Worm (Caenorhabditis elegans): ENCODE results near the gene com-1.

com-1 gene

DNA sequence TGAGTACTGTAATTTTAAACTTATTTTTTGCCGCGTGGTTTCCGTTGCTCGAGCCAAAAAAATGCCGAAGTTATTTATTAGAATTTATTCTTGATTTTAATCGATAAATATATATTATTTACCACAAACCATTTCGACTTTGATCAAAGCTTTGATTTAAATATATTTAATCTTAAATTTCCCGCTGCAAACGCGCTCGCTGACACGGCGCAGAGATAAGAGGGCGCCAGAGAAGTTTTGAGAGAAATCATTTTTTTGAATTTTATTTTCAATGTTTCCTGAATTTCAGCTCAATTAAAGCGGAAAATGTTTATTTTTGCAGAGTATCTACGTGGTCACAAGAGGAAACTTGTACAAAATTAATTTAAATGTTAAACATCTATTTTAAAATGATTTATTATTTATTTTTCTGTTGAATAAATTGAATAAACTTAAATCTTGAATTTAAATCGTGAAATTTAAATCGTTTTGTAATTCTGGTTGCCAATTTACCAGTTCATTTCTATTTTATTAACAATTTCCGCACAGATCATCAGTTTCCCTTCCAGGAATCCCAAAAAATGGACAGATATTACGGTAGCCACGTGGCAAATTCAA is at the start of gene com-1:
com-1 (plus strand) TSS at position 547 of the 597 bp plus-strand sequence.
- no peak for TF ChIP-seq dao-5 (tag; optimal IDR thresholded peaks at IDR 0.05)
- TF ChIP-seq W03F9.2 (tag; optimal IDR thresholded peaks at IDR 0.05), result peak; percentile 38

DNA sequence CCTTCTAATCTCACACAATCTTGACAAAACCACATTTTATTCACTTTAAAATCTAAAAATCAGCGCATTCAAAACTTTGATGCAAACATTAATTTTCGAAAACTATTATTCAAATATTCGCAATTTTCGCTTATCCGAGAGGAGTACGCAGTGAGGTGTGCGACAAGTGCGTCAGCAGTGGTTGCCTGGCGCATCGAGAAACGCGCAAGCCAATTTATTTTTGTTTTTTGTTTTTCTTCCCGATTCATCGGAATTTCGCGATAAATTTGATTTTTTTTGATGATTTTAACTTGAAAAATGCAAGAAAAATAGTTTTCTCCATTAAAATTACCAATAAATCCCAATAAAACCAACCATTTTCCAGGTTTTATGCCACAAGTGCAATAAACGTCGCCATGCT is 47.3 kb upstream of the com-1 start, which contains the start of the genes fbxb-85 and hex-3:
fbxb-85 (minus strand) TSS at position 106 of the 400 bp plus-strand sequence.
hex-3 (plus strand) TSS at position 365 of the 400 bp plus-strand sequence.
- no peak for TF ChIP-seq dao-5 (tag; optimal IDR thresholded peaks at IDR 0.05)
- TF ChIP-seq him-1 (tag; optimal IDR thresholded peaks at IDR 0.05), result peak; percentile 80
- peak; percentile 93 for TF ChIP-seq W03F9.2 (tag; optimal IDR thresholded peaks at IDR 0.05)

DNA sequence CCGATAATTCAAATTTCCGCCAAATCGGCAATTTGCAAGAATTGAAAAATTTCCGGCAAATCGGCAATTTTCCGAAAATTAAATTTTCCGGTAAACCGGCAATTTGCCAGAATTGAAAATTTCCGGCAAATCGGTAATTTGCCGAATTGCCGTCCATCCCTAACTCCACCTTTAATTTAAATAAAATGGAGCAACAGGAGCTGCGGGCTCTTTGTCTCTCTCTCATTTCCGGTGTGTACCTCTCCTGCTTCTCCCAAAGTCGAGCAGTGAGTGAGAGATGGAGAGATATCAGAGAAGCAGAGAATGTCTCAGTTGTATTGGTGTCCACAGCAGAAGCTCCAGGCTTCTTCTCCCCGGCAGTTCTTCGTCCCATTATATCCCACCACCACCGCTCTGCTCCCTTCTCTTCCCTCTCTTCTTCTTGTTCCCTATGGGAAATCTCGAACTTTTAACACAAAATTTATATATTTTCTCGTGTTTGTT is 40.7 kb upstream of the com-1 start, which contains the start of gene Y39A1C.1:
Y39A1C.1 (plus strand) TSS at position 51 of the 483 bp plus-strand sequence.
- TF ChIP-seq him-1 (tag; optimal IDR thresholded peaks at IDR 0.05), result no peak
- TF ChIP-seq dao-5 (tag; optimal IDR thresholded peaks at IDR 0.05), result no peak
- no peak for TF ChIP-seq W03F9.2 (tag; optimal IDR thresholded peaks at IDR 0.05)

DNA sequence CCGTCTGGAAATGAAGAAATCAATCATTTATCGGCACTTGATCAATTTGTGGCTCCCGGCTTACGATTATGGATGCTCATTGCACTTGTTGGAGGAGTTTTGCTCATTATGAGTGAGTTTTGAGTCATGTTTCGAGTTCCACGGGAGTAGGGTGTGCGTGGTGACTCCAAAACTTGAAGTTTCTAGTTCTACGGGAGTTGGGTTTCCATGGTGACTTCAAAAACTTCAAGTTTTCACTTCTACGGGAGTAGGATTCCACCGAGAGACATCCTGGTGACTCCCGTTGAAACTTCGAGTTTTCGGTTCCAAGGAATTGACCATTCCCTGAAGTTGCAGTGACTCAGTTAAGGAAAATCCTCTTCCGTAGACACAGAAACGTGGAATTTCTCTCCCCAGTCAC is 39.3 kb upstream of the com-1 start:
- TF ChIP-seq W03F9.2 (tag; optimal IDR thresholded peaks at IDR 0.05), result no peak
- no peak for TF ChIP-seq dao-5 (tag; optimal IDR thresholded peaks at IDR 0.05)
- TF ChIP-seq him-1 (tag; optimal IDR thresholded peaks at IDR 0.05), result no peak

DNA sequence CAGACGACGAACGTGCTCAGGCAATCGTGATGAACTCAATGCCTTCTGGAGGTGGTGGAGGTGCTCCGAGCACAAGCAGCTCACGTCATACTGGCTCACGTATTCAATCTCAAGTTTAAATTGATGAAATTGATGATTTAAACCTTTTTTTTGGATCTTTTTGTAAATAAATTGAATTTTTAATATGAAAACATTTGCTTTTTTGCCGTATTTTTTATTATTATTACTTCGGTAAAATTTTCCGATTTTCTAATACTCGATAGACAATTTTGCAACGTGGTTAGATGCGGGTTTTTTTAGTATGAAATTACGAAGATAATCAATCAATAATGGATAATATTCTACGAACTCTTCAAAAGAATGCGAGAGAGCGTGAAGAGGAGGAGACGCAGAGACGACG is 38.2 kb upstream of the com-1 start, which contains the start of gene oxi-1:
oxi-1 (plus strand) TSS at position 301 of the 400 bp plus-strand sequence.
- TF ChIP-seq him-1 (tag; optimal IDR thresholded peaks at IDR 0.05) (no peak), W03F9.2 (tag; optimal IDR thresholded peaks at IDR 0.05) (no peak), dao-5 (tag; optimal IDR thresholded peaks at IDR 0.05) (no peak)

DNA sequence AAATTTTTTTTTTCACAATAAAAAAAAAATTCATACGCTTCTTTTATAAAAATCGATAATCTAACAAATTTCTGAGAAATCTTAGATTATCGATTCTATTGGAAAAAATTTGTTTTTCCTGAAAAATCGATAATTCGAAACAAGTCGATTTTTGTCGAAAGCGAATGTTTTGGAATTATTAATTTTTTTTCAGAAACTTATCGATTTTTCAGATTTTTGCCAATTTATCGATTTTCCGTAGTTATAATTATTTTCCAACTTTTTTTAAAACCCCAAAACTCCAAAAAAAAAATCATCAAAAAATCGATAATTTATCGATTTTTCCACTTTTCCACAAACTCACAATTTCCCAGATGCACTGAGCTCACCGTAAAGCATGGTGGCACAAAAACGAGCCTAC is 34.8 kb upstream of the com-1 start:
- TF ChIP-seq him-1 (tag; optimal IDR thresholded peaks at IDR 0.05) (no peak), dao-5 (tag; optimal IDR thresholded peaks at IDR 0.05) (no peak), W03F9.2 (tag; optimal IDR thresholded peaks at IDR 0.05) (no peak)

DNA sequence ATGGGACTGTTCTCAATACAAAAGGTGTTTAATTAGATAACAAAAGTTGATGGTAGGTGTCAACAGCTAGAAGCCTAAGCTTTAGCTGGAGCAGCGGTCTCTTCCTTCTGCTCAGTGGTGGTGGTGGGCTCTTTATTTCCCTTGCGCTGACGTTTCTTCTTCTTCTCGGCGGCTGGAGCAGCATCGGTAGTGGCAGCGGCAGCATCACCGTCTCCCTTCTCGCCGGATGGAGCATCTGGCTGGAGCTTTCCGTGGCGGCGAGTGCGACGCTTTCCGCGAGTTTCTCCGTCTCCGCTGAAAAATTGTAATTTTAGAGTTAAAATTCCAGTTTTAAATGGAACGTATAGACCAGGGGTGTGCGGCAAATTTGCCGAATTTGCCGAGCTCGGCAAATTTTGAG is 29.1 kb upstream of the com-1 start:
- TF ChIP-seq W03F9.2 (tag; optimal IDR thresholded peaks at IDR 0.05) (no peak), him-1 (tag; optimal IDR thresholded peaks at IDR 0.05) (no peak), dao-5 (tag; optimal IDR thresholded peaks at IDR 0.05) (no peak)

DNA sequence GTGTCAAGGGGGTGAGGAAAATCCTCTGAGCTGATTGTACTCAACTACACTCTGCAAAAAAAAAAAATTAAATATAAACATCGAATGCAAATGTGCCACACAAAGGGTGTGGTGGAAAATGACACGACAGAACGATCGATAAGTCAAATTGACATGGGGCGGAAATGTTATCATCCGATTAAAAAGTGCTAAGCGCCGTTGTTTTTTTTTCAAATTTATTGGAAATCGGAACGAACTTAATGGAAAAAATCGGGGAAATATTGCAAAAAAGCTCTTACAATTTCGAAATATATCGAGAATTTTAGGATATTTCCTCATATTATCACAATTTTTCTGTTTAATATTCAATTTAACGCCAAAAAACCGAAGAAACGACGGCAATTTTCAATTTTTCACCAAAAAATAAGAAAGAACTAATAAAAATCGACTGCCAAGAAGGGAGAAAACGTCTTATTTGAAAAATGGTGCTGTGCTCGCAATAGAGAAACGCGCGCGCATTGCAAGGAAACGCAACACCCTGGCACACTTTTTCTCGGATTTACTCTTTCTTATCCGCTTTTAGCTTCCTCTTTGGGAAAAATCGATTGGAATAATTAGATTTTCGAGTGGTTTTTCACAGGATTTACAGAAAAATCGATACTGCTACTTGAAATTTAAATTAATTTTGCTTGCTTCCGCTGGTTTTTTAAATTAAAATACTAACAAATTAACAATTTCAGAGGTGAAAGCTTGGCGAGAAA is 27.3 kb upstream of the com-1 start, which contains the start of the genes cey-4 and vps-50:
cey-4 (minus strand) TSS at position 51 of the 740 bp plus-strand sequence.
vps-50 (plus strand) TSS at position 541 of the 740 bp plus-strand sequence.
- TF ChIP-seq dao-5 (tag; optimal IDR thresholded peaks at IDR 0.05) (no peak), him-1 (tag; optimal IDR thresholded peaks at IDR 0.05) (no peak), W03F9.2 (tag; optimal IDR thresholded peaks at IDR 0.05) (no peak)

DNA sequence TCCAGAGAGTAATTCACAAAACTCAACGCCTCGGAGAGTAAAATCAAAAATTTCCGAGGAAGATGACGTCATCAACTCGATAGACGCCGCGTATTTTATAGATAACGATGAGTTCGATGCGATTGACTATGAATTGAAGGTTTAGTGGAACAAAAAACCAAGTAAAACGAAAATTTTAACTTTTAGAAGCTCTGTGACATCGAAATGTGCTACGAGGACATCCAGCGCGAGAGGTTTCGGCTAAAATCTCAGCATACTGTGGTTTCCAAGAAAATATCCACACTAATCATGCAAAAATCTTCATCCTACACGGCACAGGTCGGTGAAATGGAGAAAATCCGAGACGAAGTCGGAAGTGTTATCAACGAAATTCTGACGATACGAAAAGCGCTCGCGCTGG is 26.6 kb upstream of the com-1 start:
- TF ChIP-seq dao-5 (tag; optimal IDR thresholded peaks at IDR 0.05) (no peak), him-1 (tag; optimal IDR thresholded peaks at IDR 0.05) (no peak), W03F9.2 (tag; optimal IDR thresholded peaks at IDR 0.05) (no peak)

DNA sequence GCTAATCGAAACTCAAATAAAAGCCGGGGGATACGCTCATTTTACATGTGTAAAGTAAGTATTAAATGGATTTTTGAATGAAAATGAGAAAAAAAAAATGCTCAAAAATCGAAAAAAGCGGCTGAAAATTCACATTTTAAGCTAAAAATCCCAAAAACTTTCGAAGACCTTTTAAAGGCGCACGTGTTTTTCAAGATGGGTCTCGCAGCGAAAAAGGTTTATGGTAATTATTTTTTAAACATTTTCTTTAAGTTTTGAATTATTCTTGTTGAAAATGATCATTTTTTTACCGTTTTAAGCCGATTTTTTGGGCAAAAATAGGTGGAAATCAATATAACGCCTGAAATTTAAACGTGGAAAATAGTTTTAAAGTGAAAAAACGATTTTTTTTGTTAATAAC is 26.0 kb upstream of the com-1 start:
- TF ChIP-seq him-1 (tag; optimal IDR thresholded peaks at IDR 0.05) (no peak), dao-5 (tag; optimal IDR thresholded peaks at IDR 0.05) (no peak), W03F9.2 (tag; optimal IDR thresholded peaks at IDR 0.05) (no peak)

DNA sequence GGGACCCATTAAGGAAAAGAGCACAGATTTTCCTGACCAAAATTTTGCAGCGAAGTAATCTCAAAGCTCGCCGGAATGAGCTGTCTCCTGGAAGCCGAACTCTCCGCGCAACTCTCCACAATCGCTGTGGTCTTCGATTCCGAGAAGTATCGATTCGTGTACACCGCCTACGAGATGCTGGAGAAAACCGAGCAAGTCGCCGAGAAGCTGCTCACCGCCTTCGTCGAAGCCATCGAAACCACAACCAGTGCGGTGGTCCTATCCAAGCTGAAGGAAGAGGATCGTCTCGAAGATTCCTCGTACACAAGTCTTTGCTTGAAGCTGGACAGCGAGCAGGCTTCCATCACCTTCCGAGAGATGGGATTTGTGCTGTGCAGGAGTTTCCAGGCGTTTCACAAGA is 25.3 kb upstream of the com-1 start:
- TF ChIP-seq him-1 (tag; optimal IDR thresholded peaks at IDR 0.05) (no peak), dao-5 (tag; optimal IDR thresholded peaks at IDR 0.05) (no peak), W03F9.2 (tag; optimal IDR thresholded peaks at IDR 0.05) (no peak)

DNA sequence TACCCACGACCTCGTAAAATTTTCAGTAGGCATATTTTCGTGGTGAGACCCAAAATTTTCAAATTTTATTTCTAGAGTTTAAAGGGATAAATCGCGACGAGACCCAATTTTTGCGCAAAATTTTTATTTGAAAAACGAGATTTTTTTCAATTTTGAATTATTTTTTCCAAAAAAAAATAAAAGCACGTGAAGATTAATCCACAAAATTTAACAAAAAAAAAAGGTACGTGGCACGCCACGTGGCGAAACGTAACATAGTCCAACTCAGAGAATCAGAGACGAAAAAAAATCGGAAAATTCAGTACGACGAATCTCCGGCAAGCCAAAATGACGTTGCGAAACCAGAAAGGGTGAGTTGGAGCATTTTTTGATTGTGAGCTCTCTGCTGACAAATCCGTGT is 21.0 kb upstream of the com-1 start, which contains the start of gene C44B9.2:
C44B9.2 (plus strand) TSS at position 301 of the 400 bp plus-strand sequence.
- TF ChIP-seq dao-5 (tag; optimal IDR thresholded peaks at IDR 0.05) (no peak), him-1 (tag; optimal IDR thresholded peaks at IDR 0.05) (no peak), W03F9.2 (tag; optimal IDR thresholded peaks at IDR 0.05) (no peak)

DNA sequence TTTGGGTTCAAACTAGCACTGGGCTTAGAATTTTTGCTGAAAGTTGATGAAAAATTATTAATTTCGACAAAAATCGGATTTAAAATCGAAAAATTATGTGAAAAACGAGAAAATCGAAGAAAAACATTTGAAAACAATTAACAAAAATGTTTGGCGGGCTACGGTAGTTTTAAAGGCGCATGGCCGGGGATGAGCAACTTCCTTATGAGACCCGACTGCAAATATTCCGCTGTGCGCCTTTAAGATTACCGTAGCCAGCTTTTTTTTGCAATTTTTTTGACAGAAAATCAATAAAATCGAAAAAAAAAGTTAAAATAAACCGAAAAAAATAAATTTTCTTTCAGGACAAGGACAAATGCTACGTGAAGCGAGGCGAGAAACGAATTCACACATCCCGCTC is 18.6 kb upstream of the com-1 start:
- TF ChIP-seq him-1 (tag; optimal IDR thresholded peaks at IDR 0.05), result no peak
- TF ChIP-seq W03F9.2 (tag; optimal IDR thresholded peaks at IDR 0.05), result no peak
- no peak for TF ChIP-seq dao-5 (tag; optimal IDR thresholded peaks at IDR 0.05)

DNA sequence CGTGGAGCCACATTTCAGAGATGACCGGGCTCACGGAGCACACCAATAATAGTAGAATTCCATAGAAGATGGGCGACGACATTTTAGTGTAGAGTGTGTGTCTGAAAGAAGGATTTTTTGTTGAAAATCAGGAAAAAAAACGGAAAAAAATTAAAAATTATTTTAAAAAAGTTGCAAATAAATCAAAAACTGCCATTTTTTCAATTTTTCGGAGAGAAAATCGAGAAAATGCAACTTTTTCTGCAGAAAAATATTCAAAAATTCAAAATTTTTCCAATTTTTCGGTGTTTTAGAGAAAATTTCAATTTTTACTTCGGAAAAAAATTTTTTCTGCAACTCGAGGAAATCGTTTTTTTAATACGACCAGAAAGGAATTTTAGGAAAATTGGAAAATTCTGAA is 16.1 kb upstream of the com-1 start, which contains the start of gene C44B9.3:
C44B9.3 (minus strand) TSS at position 101 of the 400 bp plus-strand sequence.
- TF ChIP-seq W03F9.2 (tag; optimal IDR thresholded peaks at IDR 0.05), result no peak
- no peak for TF ChIP-seq dao-5 (tag; optimal IDR thresholded peaks at IDR 0.05)
- TF ChIP-seq him-1 (tag; optimal IDR thresholded peaks at IDR 0.05), result no peak
